Fruit fly (Drosophila melanogaster) whole organism, pupa: ENCODE measurements around the gene Bro.

ENCODE experiments used
- CG10348 ChIP-seq: fragments of 200-800 bp; sonication (Bioruptor generic); IDR thresholded peaks from 2 replicates; pipeline ENCODE4 v1.3.6; 2022; ENCODE audit warnings: missing biosample characterization, missing genetic modification characterization
- CG12605 ChIP-seq: fragments of 200-800 bp; sonication (Bioruptor generic); IDR thresholded peaks from 2 replicates; pipeline ENCODE4 v1.3.6; 2022; ENCODE audit warnings: missing biosample characterization, missing genetic modification characterization
- CG14655 ChIP-seq: fragments of 200-800 bp; sonication (Bioruptor generic); optimal IDR thresholded peaks from 3 replicates; lab custom pipeline; 2017; ENCODE audit warnings: mild to moderate bottlenecking, missing biosample characterization, missing genetic modification reagents, missing genetic modification characterization
- CG32121 ChIP-seq: fragments of 200-800 bp; sonication (Bioruptor generic); IDR thresholded peaks from 2 replicates; pipeline ENCODE4 v1.3.6; 2022; ENCODE audit warnings: missing biosample characterization, missing genetic modification characterization
- CG4496 ChIP-seq: fragments of 200-800 bp; sonication (Bioruptor generic); IDR thresholded peaks from 3 replicates; pipeline ENCODE4 v1.3.6; 2022; ENCODE audit warnings: missing biosample characterization, missing genetic modification characterization
- CG8159 ChIP-seq: fragments of 200-800 bp; sonication (Bioruptor generic); optimal IDR thresholded peaks from 3 replicates; lab custom pipeline; 2018; ENCODE audit warnings: missing biosample characterization, mild to moderate bottlenecking, missing genetic modification characterization, moderate library complexity
- D1 ChIP-seq: fragments of 200-800 bp; sonication (Bioruptor generic); optimal IDR thresholded peaks from 2 replicates; lab custom pipeline; 2018; ENCODE audit warnings: missing biosample characterization, mild to moderate bottlenecking, missing genetic modification characterization, moderate library complexity
- EcR ChIP-seq: fragments of 200-800 bp; sonication (Bioruptor generic); optimal IDR thresholded peaks from 3 replicates; lab custom pipeline; 2019; ENCODE audit warnings: missing biosample characterization, missing genetic modification characterization, mild to moderate bottlenecking, moderate library complexity, missing genetic modification reagents
- Pif1A ChIP-seq: fragments of 200-800 bp; sonication (Bioruptor generic); optimal IDR thresholded peaks from 3 replicates; lab custom pipeline; 2016; ENCODE audit warnings: missing biosample characterization, missing genetic modification characterization
- Pif1B ChIP-seq: fragments of 200-800 bp; sonication (Bioruptor generic); optimal IDR thresholded peaks from 3 replicates; lab custom pipeline; 2016; ENCODE audit warnings: missing biosample characterization, missing genetic modification characterization

DNA sequence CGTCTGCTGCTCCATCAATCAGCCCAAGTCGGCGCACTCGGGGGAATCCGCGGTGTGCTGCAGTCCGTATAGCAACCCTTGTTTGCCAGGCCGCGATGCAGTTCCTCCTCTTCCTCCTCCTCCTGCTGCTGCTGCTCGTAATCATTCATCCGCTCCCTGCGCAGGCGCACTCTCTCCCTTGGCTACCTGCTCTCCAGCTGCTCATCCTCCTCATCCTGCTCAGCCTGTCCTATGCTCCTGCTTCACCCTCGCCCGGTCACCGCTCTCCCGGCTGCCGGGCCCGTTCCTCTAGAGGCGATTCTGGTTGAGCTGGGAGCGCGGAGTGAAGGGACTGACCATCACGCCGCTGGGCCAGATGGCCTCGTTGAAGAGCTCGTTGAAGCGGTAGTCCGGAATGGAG is 20.7 kb upstream of the Bro start:
- no peak for TF ChIP-seq Pif1B
- TF ChIP-seq CG8159: no peak
- TF ChIP-seq CG12605 (GFP tag; lab: Robert Waterston, UW): no peak
- no peak for TF ChIP-seq CG4496 (GFP tag; lab: Robert Waterston, UW)
- TF ChIP-seq Pif1A: no peak
- TF ChIP-seq CG32121 (GFP tag; lab: Robert Waterston, UW): no peak
- TF ChIP-seq CG14655 (GFP tag; lab: Kevin White, UChicago): no peak
- TF ChIP-seq EcR: no peak
- no peak for TF ChIP-seq D1 (tag; lab: Kevin White, UChicago)
- TF ChIP-seq CG10348 (GFP tag; lab: Robert Waterston, UW): no peak
